Worm (Caenorhabditis elegans) whole organism, L2 larva: Measurements from ENCODE around the gene F54D8.6.

Source experiments
- ZK546.5 ChIP-seq: sonication (generic microtip); optimal IDR thresholded peaks from 2 replicates; lab custom pipeline; 2017; ENCODE audit warnings: missing biosample characterization, missing genetic modification characterization
- alr-1 ChIP-seq: fragments of 150-350 bp; optimal IDR thresholded peaks from 2 replicates; lab custom pipeline; 2014; ENCODE audit warnings: missing biosample characterization, missing genetic modification characterization
- blmp-1 ChIP-seq: sonication (generic microtip); optimal IDR thresholded peaks from 2 replicates; lab custom pipeline; 2017; ENCODE audit warnings: missing genetic modification characterization, mild to moderate bottlenecking, missing compliant biosample characterization, antibody characterized with exemption, moderate library complexity; ENCODE audit not compliant: insufficient read depth
- elt-3 ChIP-seq: sonication (generic microtip); optimal IDR thresholded peaks from 2 replicates; lab custom pipeline; 2017; ENCODE audit warnings: missing biosample characterization, missing genetic modification characterization
- lin-11 ChIP-seq: fragments of 150-350 bp; sonication (generic microtip); optimal IDR thresholded peaks from 2 replicates; lab custom pipeline; 2014; ENCODE audit warnings: missing biosample characterization, missing genetic modification characterization, inconsistent platforms, mixed read lengths
- lin-13 ChIP-seq: fragments of 150-350 bp; optimal IDR thresholded peaks from 2 replicates; lab custom pipeline; 2014; ENCODE audit warnings: missing biosample characterization, missing genetic modification reagents, missing genetic modification characterization
- nhr-12 ChIP-seq: fragments of 150-350 bp; optimal IDR thresholded peaks from 2 replicates; lab custom pipeline; 2014; ENCODE audit warnings: missing biosample characterization, missing genetic modification characterization
- snpc-4 ChIP-seq: fragments of 150-350 bp; optimal IDR thresholded peaks from 2 replicates; lab custom pipeline; 2014; ENCODE audit warnings: missing biosample characterization, missing genetic modification characterization
- unc-62 ChIP-seq: fragments of 150-350 bp; optimal IDR thresholded peaks from 2 replicates; lab custom pipeline; 2014; ENCODE audit warnings: missing biosample characterization, missing genetic modification reagents, missing genetic modification characterization

DNA sequence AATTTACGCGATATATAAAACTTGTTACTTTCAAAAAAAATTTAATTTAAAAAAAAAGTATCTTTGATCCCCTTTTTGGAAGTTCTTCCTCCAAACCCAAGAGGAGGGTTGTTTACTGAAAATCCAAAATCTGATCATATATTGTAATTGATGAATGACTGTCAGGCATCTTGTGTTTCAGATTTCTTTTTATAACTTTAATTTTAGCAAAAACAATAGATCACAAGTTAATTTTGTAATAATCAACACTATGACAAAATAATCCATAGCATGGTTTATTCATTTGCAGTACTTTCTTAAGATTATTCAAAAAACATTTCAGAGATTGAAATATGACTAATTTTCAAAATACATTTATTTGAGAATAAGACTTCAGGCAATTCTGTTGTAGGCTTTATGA, 10.4 kb upstream of the F54D8.6 start:
- no peak for TF ChIP-seq lin-11 (tag; lab: Kevin White, UChicago)
- no peak for TF ChIP-seq blmp-1 (tag; lab: Kevin White, UChicago)
- no peak for TF ChIP-seq alr-1
- no peak for TF ChIP-seq elt-3 (tag; lab: Kevin White, UChicago)
- TF ChIP-seq nhr-12 (tag; lab: Kevin White, UChicago), result no peak
- TF ChIP-seq lin-13 (GFP tag; lab: Kevin White, UChicago), result no peak
- no peak for TF ChIP-seq unc-62 (GFP tag; lab: Kevin White, UChicago)
- TF ChIP-seq ZK546.5 (tag; lab: Kevin White, UChicago), result no peak
- TF ChIP-seq snpc-4 (tag; lab: Kevin White, UChicago), result no peak
